Worm (Caenorhabditis elegans): ENCODE measurements around the gene col-97.

col-97 gene

ce11 chrIII:13015754-13016317 lies 22.3 kb upstream of the col-97 start (continued):
- TF ChIP-seq hlh-17 (GFP tag; optimal IDR thresholded peaks at IDR 0.05; ENCODE audit: borderline replicate concordance): no peak
- TF ChIP-seq ceh-82 (tag; optimal IDR thresholded peaks at IDR 0.05): peak in 1 of 3 experiments; percentile 57
- no peak for TF ChIP-seq snpc-4 (tag; optimal IDR thresholded peaks at IDR 0.05)
- TF ChIP-seq nhr-85 (tag): peak; percentile 81
- no peak for TF ChIP-seq lin-15B (tag; optimal IDR thresholded peaks at IDR 0.05)
- no peak for TF ChIP-seq nhr-76 (tag; optimal IDR thresholded peaks at IDR 0.05)
- no peak for TF ChIP-seq unc-62 (GFP tag; optimal IDR thresholded peaks at IDR 0.05)
- TF ChIP-seq sptf-1 (tag; optimal IDR thresholded peaks at IDR 0.05): no peak
- TF ChIP-seq nhr-20 (tag; optimal IDR thresholded peaks at IDR 0.05): peak; percentile 47
- no peak for TF ChIP-seq lin-39 (tag; optimal IDR thresholded peaks at IDR 0.05)
- TF ChIP-seq zag-1 (tag; optimal IDR thresholded peaks at IDR 0.05): no peak
- TF ChIP-seq unc-98 (GFP tag; IDR thresholded peaks at IDR 0.05): no peak
- TF ChIP-seq jun-1 (tag; optimal IDR thresholded peaks at IDR 0.05): peak; percentile 56
- no peak for TF ChIP-seq nhr-12 (tag; optimal IDR thresholded peaks at IDR 0.05)
- TF ChIP-seq aha-1 (tag; optimal IDR thresholded peaks at IDR 0.05): no peak
- TF ChIP-seq C04F5.9 (tag; optimal IDR thresholded peaks at IDR 0.05): no peak
- peak; percentile 18 for TF ChIP-seq F16B12.6 (tag; optimal IDR thresholded peaks at IDR 0.05)
- TF ChIP-seq egl-27 (tag; optimal IDR thresholded peaks at IDR 0.05): no peak
- TF ChIP-seq nhr-90 (tag; optimal IDR thresholded peaks at IDR 0.05; ENCODE audit: poor library complexity): peak; percentile 37
- peak; percentile 16 for TF ChIP-seq hpl-2 (GFP tag; optimal IDR thresholded peaks at IDR 0.05)
- TF ChIP-seq hlh-4 (tag; optimal IDR thresholded peaks at IDR 0.05): no peak
- no peak for TF ChIP-seq ceh-63 (GFP tag; optimal IDR thresholded peaks at IDR 0.05)
- TF ChIP-seq aly-2 (tag; optimal IDR thresholded peaks at IDR 0.05): no peak
- TF ChIP-seq mab-9 (GFP tag; IDR thresholded peaks at IDR 0.05): no peak; the same call in 1 of the 2 replicates
- TF ChIP-seq ceh-88 (GFP tag; IDR thresholded peaks at IDR 0.05): no peak
- TF ChIP-seq lin-35 (GFP tag; optimal IDR thresholded peaks at IDR 0.05): peak; percentile 30 to 75
- peak; percentile 69 for TF ChIP-seq nhr-47 (tag; optimal IDR thresholded peaks at IDR 0.05)
- TF ChIP-seq vab-15 (tag; optimal IDR thresholded peaks at IDR 0.05): peak; percentile 50
- TF ChIP-seq lin-13 (GFP tag; optimal IDR thresholded peaks at IDR 0.05): no peak
- peak; percentile 6 for TF ChIP-seq pax-3 (tag; optimal IDR thresholded peaks at IDR 0.05)
- TF ChIP-seq lsy-2 (tag; optimal IDR thresholded peaks at IDR 0.05): peak; percentile 25 to 66
- no peak for TF ChIP-seq tlp-1 (tag; optimal IDR thresholded peaks at IDR 0.05)

ce11 chrIII:13013912-13014311 lies 20.4 kb upstream of the col-97 start:
- TF ChIP-seq isw-1 (GFP tag; IDR thresholded peaks at IDR 0.05): no peak
- TF ChIP-seq mep-1 (tag; optimal IDR thresholded peaks at IDR 0.05): no peak
- TF ChIP-seq ets-5 (GFP tag; IDR thresholded peaks at IDR 0.05): no peak
- no peak for TF ChIP-seq tbx-2 (tag; optimal IDR thresholded peaks at IDR 0.05)
- TF ChIP-seq nhr-20 (tag; optimal IDR thresholded peaks at IDR 0.05): peak; percentile 18
- peak; percentile 2 for TF ChIP-seq snu-23 (GFP tag; optimal IDR thresholded peaks at IDR 0.05)
- TF ChIP-seq rnt-1 (tag; optimal IDR thresholded peaks at IDR 0.05): no peak
- TF ChIP-seq elt-3 (tag; optimal IDR thresholded peaks at IDR 0.05): peak in 3 of 6 experiments; percentile 20 to 61 (median 22)
- no peak for TF ChIP-seq nhr-11 (tag; optimal IDR thresholded peaks at IDR 0.05)
- no peak for TF ChIP-seq ztf-11 (tag; optimal IDR thresholded peaks at IDR 0.05)
- no peak for TF ChIP-seq hlh-17 (GFP tag; optimal IDR thresholded peaks at IDR 0.05; ENCODE audit: borderline replicate concordance)
- no peak for TF ChIP-seq ceh-8 (GFP tag; optimal IDR thresholded peaks at IDR 0.05)
- TF ChIP-seq lsy-2 (tag; optimal IDR thresholded peaks at IDR 0.05): peak in 1 of 2 experiments; percentile 11
- no peak for TF ChIP-seq snpc-4 (tag; optimal IDR thresholded peaks at IDR 0.05)
- no peak for TF ChIP-seq lin-13 (GFP tag; optimal IDR thresholded peaks at IDR 0.05)
- peak; percentile 44 for TF ChIP-seq lin-14 (GFP tag; optimal IDR thresholded peaks at IDR 0.05)
- TF ChIP-seq ztf-4 (tag; optimal IDR thresholded peaks at IDR 0.05): no peak
- no peak for TF ChIP-seq blmp-1 (tag; optimal IDR thresholded peaks at IDR 0.05)
- TF ChIP-seq elt-2 (tag; optimal IDR thresholded peaks at IDR 0.05): no peak
- TF ChIP-seq nhr-85 (tag): peak; percentile 77
- TF ChIP-seq irx-1 (tag; optimal IDR thresholded peaks at IDR 0.05): no peak

Data from whole organism, L1 larva.